Worm (Caenorhabditis elegans) whole organism, L4 larva: ENCODE results near the gene C14B9.8.

Experiments
- F26F4.8 ChIP-seq: fragments of 200-800 bp; sonication (Bioruptor generic); conservative IDR thresholded peaks from 2 replicates; pipeline ENCODE4 v1.3.6; 2022; ENCODE audit warnings: missing genetic modification characterization, missing compliant biosample characterization
- F49E8.2 ChIP-seq: sonication (generic microtip); optimal IDR thresholded peaks from 2 replicates; lab custom pipeline; 2016; ENCODE audit warnings: missing compliant biosample characterization, mild to moderate bottlenecking, missing genetic modification characterization, borderline replicate concordance
- T20F7.1 ChIP-seq: fragments of 200-800 bp; sonication (Bioruptor generic); optimal IDR thresholded peaks from 2 replicates; lab custom pipeline; 2018; ENCODE audit warnings: mild to moderate bottlenecking, missing genetic modification characterization, missing compliant biosample characterization
- T26A8.4 ChIP-seq: fragments of 200-800 bp; sonication (Bioruptor generic); IDR thresholded peaks from 2 replicates; pipeline ENCODE4 v1.3.6; 2022; ENCODE audit warnings: missing genetic modification characterization, missing compliant biosample characterization
- Y105C5A.15 ChIP-seq: fragments of 200-800 bp; sonication (Bioruptor generic); IDR thresholded peaks from 2 replicates; pipeline ENCODE4 v1.3.6; 2022; ENCODE audit warnings: missing genetic modification characterization, missing compliant biosample characterization
- Y48G9A.11 ChIP-seq: fragments of 200-800 bp; sonication (Bioruptor generic); IDR thresholded peaks from 2 replicates; pipeline ENCODE4 v1.3.6; 2022; ENCODE audit warnings: missing genetic modification reagents, missing genetic modification characterization, missing compliant biosample characterization
- Y75B8A.6 ChIP-seq: fragments of 200-800 bp; sonication (Bioruptor generic); IDR thresholded peaks from 2 replicates; pipeline ENCODE4 v1.3.6; 2022; ENCODE audit warnings: missing genetic modification reagents, missing genetic modification characterization, missing compliant biosample characterization
- aha-1 ChIP-seq: fragments of 150-350 bp; peaks from one replicate; lab custom pipeline; 2014; ENCODE audit warnings: missing biosample characterization, missing genetic modification characterization
- aly-2 ChIP-seq: sonication (generic microtip); optimal IDR thresholded peaks from 2 replicates; lab custom pipeline; 2018; ENCODE audit warnings: missing biosample characterization, missing genetic modification characterization
- ceh-32 ChIP-seq: sonication (generic microtip); optimal IDR thresholded peaks from 2 replicates; lab custom pipeline; 2016; ENCODE audit warnings: mild to moderate bottlenecking, missing genetic modification characterization, missing compliant biosample characterization; ENCODE audit not compliant: poor library complexity
- ceh-44 ChIP-seq: fragments of 200-800 bp; sonication (Bioruptor generic); IDR thresholded peaks from 2 replicates; pipeline ENCODE4 v1.3.6; 2022; ENCODE audit warnings: missing genetic modification reagents, missing genetic modification characterization, missing compliant biosample characterization
- ceh-62 ChIP-seq: sonication (generic microtip); optimal IDR thresholded peaks from 2 replicates; lab custom pipeline; 2017; ENCODE audit warnings: missing biosample characterization, missing genetic modification characterization
- ceh-82 ChIP-seq: sonication (generic microtip); optimal IDR thresholded peaks from 2 replicates; lab custom pipeline; 2017; ENCODE audit warnings: missing biosample characterization, missing genetic modification characterization
- cey-2 ChIP-seq: sonication (generic microtip); optimal IDR thresholded peaks from 3 replicates; lab custom pipeline; 2017; ENCODE audit warnings: missing genetic modification characterization, mild to moderate bottlenecking, missing compliant biosample characterization, antibody characterized with exemption, borderline replicate concordance; ENCODE audit not compliant: insufficient read depth
- daf-16 ChIP-seq, 3 experiments: sonication (generic microtip); optimal IDR thresholded peaks; 2 replicates each; lab custom pipeline; 2016 to 2017; ENCODE audit warnings: missing genetic modification characterization in 3 of 3, missing genetic modification reagents in 3 of 3, mild to moderate bottlenecking in 2 of 3, missing compliant biosample characterization in 2 of 3, missing biosample characterization in 1 of 3, moderate library complexity in 1 of 3
- dmd-6 ChIP-seq: fragments of 200-800 bp; sonication (Bioruptor generic); IDR thresholded peaks from 2 replicates; pipeline ENCODE4 v1.3.6; 2022; ENCODE audit warnings: missing genetic modification reagents, missing genetic modification characterization, missing compliant biosample characterization
- dpl-1 ChIP-seq: fragments of 150-350 bp; optimal IDR thresholded peaks from 2 replicates; lab custom pipeline; 2014; ENCODE audit warnings: missing biosample characterization, missing genetic modification reagents, missing genetic modification characterization
- dve-1 ChIP-seq: sonication (generic microtip); optimal IDR thresholded peaks from 2 replicates; lab custom pipeline; 2017; ENCODE audit warnings: antibody characterized with exemption, mild to moderate bottlenecking, missing genetic modification characterization, missing compliant biosample characterization; ENCODE audit not compliant: insufficient read depth
- egl-27 ChIP-seq: sonication (generic microtip); optimal IDR thresholded peaks from 3 replicates; lab custom pipeline; 2017; ENCODE audit warnings: missing biosample characterization, missing genetic modification reagents, missing genetic modification characterization
- egl-43 ChIP-seq: fragments of 200-800 bp; sonication (Bioruptor generic); IDR thresholded peaks from 2 replicates; pipeline ENCODE4 v1.3.6; 2022; ENCODE audit warnings: missing genetic modification reagents, missing genetic modification characterization, missing compliant biosample characterization
- fkh-10 ChIP-seq: fragments of 150-350 bp; optimal IDR thresholded peaks from 2 replicates; lab custom pipeline; 2014; ENCODE audit warnings: missing biosample characterization, missing genetic modification reagents, missing genetic modification characterization
- fos-1 ChIP-seq: fragments of 150-350 bp; optimal IDR thresholded peaks from 2 replicates; lab custom pipeline; 2014; ENCODE audit warnings: missing biosample characterization, missing genetic modification characterization
- hif-1 ChIP-seq, 2 experiments: sonication (generic microtip); optimal IDR thresholded peaks; 2 replicates each; lab custom pipeline; 2016 to 2017; ENCODE audit warnings: missing compliant biosample characterization in 2 of 2, missing genetic modification characterization in 2 of 2, missing genetic modification reagents in 2 of 2, missing genotype in 2 of 2, mild to moderate bottlenecking in 1 of 2
- hlh-11 ChIP-seq: fragments of 200-800 bp; sonication (Bioruptor generic); optimal IDR thresholded peaks from 2 replicates; lab custom pipeline; 2018; ENCODE audit warnings: mild to moderate bottlenecking, missing genetic modification characterization, missing compliant biosample characterization
- hlh-30 ChIP-seq: sonication (generic microtip); optimal IDR thresholded peaks from 2 replicates; lab custom pipeline; 2017; ENCODE audit warnings: antibody characterized with exemption, mild to moderate bottlenecking, missing genetic modification characterization, missing compliant biosample characterization; ENCODE audit not compliant: insufficient read depth
- lim-7 ChIP-seq: fragments of 200-800 bp; sonication (Bioruptor generic); IDR thresholded peaks from 2 replicates; pipeline ENCODE4 v1.3.6; 2022; ENCODE audit warnings: missing genetic modification characterization, missing compliant biosample characterization
- lin-38 ChIP-seq: fragments of 200-800 bp; sonication (Bioruptor generic); IDR thresholded peaks from 2 replicates; pipeline ENCODE4 v1.3.6; 2022; ENCODE audit warnings: missing genetic modification reagents, missing genetic modification characterization, missing compliant biosample characterization
- lir-3 ChIP-seq: sonication (generic microtip); optimal IDR thresholded peaks from 2 replicates; lab custom pipeline; 2016; ENCODE audit warnings: mild to moderate bottlenecking, missing genetic modification characterization, missing compliant biosample characterization
- lsy-2 ChIP-seq, 2 experiments: fragments of 150-350 bp in 1 of 2; sonication (generic microtip) in 1 of 2; optimal IDR thresholded peaks; 2 replicates each; lab custom pipeline; 2014 to 2017; ENCODE audit warnings: missing biosample characterization in 2 of 2, missing genetic modification characterization in 2 of 2
- mep-1 ChIP-seq: fragments of 150-350 bp; sonication (generic microtip); optimal IDR thresholded peaks from 3 replicates; lab custom pipeline; 2014; ENCODE audit warnings: missing biosample characterization, missing genetic modification characterization
- nhr-102 ChIP-seq: sonication (generic microtip); optimal IDR thresholded peaks from 2 replicates; lab custom pipeline; 2016; ENCODE audit warnings: mild to moderate bottlenecking, missing genetic modification characterization, moderate library complexity, missing compliant biosample characterization
- nhr-11 ChIP-seq: fragments of 150-350 bp; optimal IDR thresholded peaks from 2 replicates; lab custom pipeline; 2014; ENCODE audit warnings: missing biosample characterization, missing genetic modification characterization
- nhr-25 ChIP-seq: sonication (generic microtip); optimal IDR thresholded peaks from 2 replicates; lab custom pipeline; 2017; ENCODE audit warnings: missing genetic modification characterization, mild to moderate bottlenecking, missing compliant biosample characterization, antibody characterized with exemption, moderate library complexity, borderline replicate concordance; ENCODE audit not compliant: insufficient read depth
- nhr-41 ChIP-seq: fragments of 200-800 bp; sonication (Bioruptor generic); IDR thresholded peaks from 2 replicates; pipeline ENCODE4 v1.3.6; 2022; ENCODE audit warnings: missing genetic modification reagents, missing genetic modification characterization, missing compliant biosample characterization
- nhr-48 ChIP-seq: sonication (generic microtip); optimal IDR thresholded peaks from 2 replicates; lab custom pipeline; 2016; ENCODE audit warnings: mild to moderate bottlenecking, missing genetic modification characterization, missing compliant biosample characterization
- nhr-6 ChIP-seq: fragments of 150-350 bp; optimal IDR thresholded peaks from 2 replicates; lab custom pipeline; 2014; ENCODE audit warnings: missing biosample characterization, missing genetic modification characterization
- nhr-77 ChIP-seq: fragments of 150-350 bp; optimal IDR thresholded peaks from 2 replicates; lab custom pipeline; 2014; ENCODE audit warnings: missing biosample characterization, missing genetic modification characterization
- php-3 ChIP-seq: fragments of 200-800 bp; sonication (Bioruptor generic); IDR thresholded peaks from 2 replicates; pipeline ENCODE4 v1.3.6; 2022; ENCODE audit warnings: missing genetic modification reagents, missing genetic modification characterization, missing compliant biosample characterization
- pqm-1 ChIP-seq: sonication (generic microtip); optimal IDR thresholded peaks from 2 replicates; lab custom pipeline; 2017; ENCODE audit warnings: missing biosample characterization, missing genetic modification characterization
- set-16 ChIP-seq: fragments of 200-800 bp; sonication (Bioruptor generic); IDR thresholded peaks from 2 replicates; pipeline ENCODE4 v1.3.6; 2022; ENCODE audit warnings: missing genetic modification reagents, missing genetic modification characterization, missing compliant biosample characterization
- skn-1 ChIP-seq: fragments of 150-350 bp; optimal IDR thresholded peaks from 2 replicates; lab custom pipeline; 2014; ENCODE audit warnings: missing biosample characterization, missing genetic modification characterization
- snpc-1.2 ChIP-seq: fragments of 200-800 bp; sonication (Bioruptor generic); IDR thresholded peaks from 2 replicates; pipeline ENCODE4 v1.3.6; 2022; ENCODE audit warnings: missing genetic modification reagents, missing genetic modification characterization, missing compliant biosample characterization
- snpc-4 ChIP-seq: fragments of 150-350 bp; optimal IDR thresholded peaks from 2 replicates; lab custom pipeline; 2014; ENCODE audit warnings: missing biosample characterization, missing genetic modification characterization
- tag-97 ChIP-seq: fragments of 200-800 bp; sonication (Bioruptor generic); IDR thresholded peaks from 2 replicates; pipeline ENCODE4 v1.3.6; 2022; ENCODE audit warnings: missing genetic modification characterization, missing compliant biosample characterization
- tra-1 ChIP-seq: fragments of 200-800 bp; sonication (Bioruptor generic); IDR thresholded peaks from 2 replicates; pipeline ENCODE4 v1.3.6; 2022; ENCODE audit warnings: missing genetic modification reagents, missing genetic modification characterization, missing compliant biosample characterization
- unc-62 ChIP-seq, 3 experiments: fragments of 150-350 bp in 1 of 3; sonication (generic microtip); optimal IDR thresholded peaks in 2 of 3; peaks in 1 of 3; 1 replicate in 1 of 3; 2 replicates in 2 of 3; lab custom pipeline; 2014 to 2017; ENCODE audit warnings: missing biosample characterization in 3 of 3, missing genetic modification characterization in 3 of 3, missing genetic modification reagents in 3 of 3, missing genotype in 1 of 3
- vab-7 ChIP-seq: fragments of 200-800 bp; sonication (Bioruptor generic); IDR thresholded peaks from 2 replicates; pipeline ENCODE4 v1.3.6; 2022; ENCODE audit warnings: missing genetic modification reagents, missing genetic modification characterization, missing compliant biosample characterization

The C14B9.8 gene

DNA sequence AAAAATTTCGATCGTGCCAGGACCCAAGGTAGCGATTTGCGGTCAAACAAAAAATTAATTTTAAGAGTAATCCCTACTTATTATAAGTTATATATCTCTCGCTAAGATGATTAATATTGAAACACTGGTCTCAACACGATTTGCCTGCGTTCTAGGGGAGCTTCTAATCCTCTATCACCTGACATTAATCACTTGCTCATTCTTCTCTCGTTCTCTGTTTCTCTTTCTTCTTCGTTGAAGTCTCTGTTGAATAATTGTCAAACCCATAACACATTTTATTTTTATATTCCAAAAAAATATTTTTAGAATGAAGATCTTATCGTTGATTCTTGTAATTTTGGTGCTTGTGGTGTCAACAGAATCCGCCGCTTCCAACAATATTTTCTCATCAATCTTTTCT, 10.7 kb upstream of the C14B9.8 start, which contains the start of gene D2007.1:
Gene D2007.1, plus strand, starts transcription at position 301 of the 400 bp plus-strand sequence.
- TF ChIP-seq set-16 (GFP tag; lab: Robert Waterston, UW) (no peak), mep-1 (peak; percentile 8), unc-62 (GFP tag; optimal IDR thresholded peaks at IDR 0.05 in 1 of 2; lab: Kevin White, UChicago) (peak in 1 of 2 experiments; percentile 42), unc-62 (tag; optimal IDR thresholded peaks at IDR 0.05; lab: Kevin White, UChicago) (no peak), hlh-30 (tag; lab: Kevin White, UChicago) (peak; percentile 35), lsy-2 (tag; optimal IDR thresholded peaks at IDR 0.05; lab: Kevin White, UChicago) (peak in 1 of 2 experiments; percentile 20)

DNA sequence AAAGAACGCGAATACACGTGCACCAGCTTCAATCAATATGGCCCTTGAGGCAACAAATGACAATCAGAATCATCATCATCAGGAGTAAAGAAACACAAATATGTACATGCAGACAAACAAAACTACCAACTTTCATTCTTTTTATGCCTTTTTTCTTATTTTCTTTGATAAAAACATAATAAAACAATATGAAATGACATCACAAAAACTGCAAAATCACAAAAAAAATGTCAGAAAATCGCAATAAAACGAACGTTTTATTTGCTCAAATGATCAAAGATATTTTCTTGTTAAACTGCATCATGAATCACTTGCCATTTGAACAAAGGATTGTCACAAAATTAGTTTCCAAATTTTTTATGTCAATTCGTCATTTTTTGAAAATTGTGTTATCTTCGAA, 10.0 kb upstream of the C14B9.8 start:
- TF ChIP-seq ceh-82, result no peak
- no peak for TF ChIP-seq Y75B8A.6 (GFP tag; lab: Robert Waterston, UW)
- TF ChIP-seq unc-62 (GFP tag; optimal IDR thresholded peaks at IDR 0.05 in 1 of 2; lab: Kevin White, UChicago), result no peak
- TF ChIP-seq unc-62 (tag; optimal IDR thresholded peaks at IDR 0.05; lab: Kevin White, UChicago), result no peak
- peak; percentile 11; the same call in 1 of the 2 replicates for TF ChIP-seq dmd-6
- no peak for TF ChIP-seq Y48G9A.11 (GFP tag; lab: Robert Waterston, UW)
- TF ChIP-seq nhr-41 (GFP tag; lab: Robert Waterston, UW), result no peak
- no peak for TF ChIP-seq ceh-32
- no peak for TF ChIP-seq nhr-77
- TF ChIP-seq nhr-48, result no peak
- no peak for TF ChIP-seq cey-2 (tag; lab: Kevin White, UChicago)
- no peak for TF ChIP-seq F49E8.2 (tag; lab: Kevin White, UChicago)
- TF ChIP-seq snpc-1.2, result no peak
- no peak for TF ChIP-seq tag-97 (GFP tag; lab: Robert Waterston, UW)
- no peak for TF ChIP-seq daf-16 (GFP tag; optimal IDR thresholded peaks at IDR 0.05; lab: Kevin White, UChicago)
- peak; percentile 51 for TF ChIP-seq daf-16 (tag; optimal IDR thresholded peaks at IDR 0.05; lab: Kevin White, UChicago)
- no peak for TF ChIP-seq nhr-11 (tag; lab: Kevin White, UChicago)
- peak; percentile 29 for TF ChIP-seq hlh-11 (tag; lab: Kevin White, UChicago)
- TF ChIP-seq tra-1 (GFP tag; lab: Robert Waterston, UW), result no peak
- no peak for TF ChIP-seq egl-43 (GFP tag; lab: Robert Waterston, UW)
- no peak for TF ChIP-seq ceh-62 (tag; lab: Kevin White, UChicago)
- peak; percentile 22 for TF ChIP-seq dpl-1 (GFP tag; lab: Kevin White, UChicago)
- no peak for TF ChIP-seq nhr-25 (tag; lab: Kevin White, UChicago)
- TF ChIP-seq aha-1 (tag; lab: Kevin White, UChicago), result no peak
- TF ChIP-seq T26A8.4, result no peak
- no peak for TF ChIP-seq egl-27 (tag; lab: Kevin White, UChicago)
- no peak for TF ChIP-seq ceh-44
- no peak for TF ChIP-seq lin-38 (GFP tag; lab: Robert Waterston, UW)
- no peak for TF ChIP-seq fkh-10 (GFP tag; lab: Kevin White, UChicago)
- no peak for TF ChIP-seq lir-3 (tag; lab: Kevin White, UChicago)
- TF ChIP-seq dve-1 (tag; lab: Kevin White, UChicago), result peak; percentile 37
- TF ChIP-seq Y105C5A.15 (GFP tag; lab: Robert Waterston, UW), result no peak
- no peak for TF ChIP-seq skn-1 (tag; lab: Kevin White, UChicago)
- no peak for TF ChIP-seq nhr-102 (tag; lab: Kevin White, UChicago)
- TF ChIP-seq php-3 (GFP tag; lab: Robert Waterston, UW), result peak; percentile 88; the same call in 1 of the 2 replicates
- no peak for TF ChIP-seq aly-2 (tag; lab: Kevin White, UChicago)
- no peak for TF ChIP-seq F26F4.8
- no peak for TF ChIP-seq T20F7.1
- peak; percentile 55 for TF ChIP-seq pqm-1
- TF ChIP-seq vab-7 (GFP tag; lab: Robert Waterston, UW), result no peak
- no peak for TF ChIP-seq hif-1 (tag; optimal IDR thresholded peaks at IDR 0.05; lab: Kevin White, UChicago)
- no peak for TF ChIP-seq nhr-6 (tag; lab: Kevin White, UChicago)
- TF ChIP-seq lim-7 (GFP tag; lab: Robert Waterston, UW), result no peak
- TF ChIP-seq hlh-30 (tag; lab: Kevin White, UChicago), result peak; percentile 25
- no peak for TF ChIP-seq fos-1 (tag; lab: Kevin White, UChicago)
- no peak for TF ChIP-seq snpc-4 (tag; lab: Kevin White, UChicago)
